Fruit fly (Drosophila melanogaster) whole organism, embryonic: ENCODE measurements around the gene CG13893.

ENCODE experiments used
- CG10267 ChIP-seq: fragments of 200-800 bp; sonication (Bioruptor generic); optimal IDR thresholded peaks from 2 replicates; lab custom pipeline; 2018; ENCODE audit warnings: missing biosample characterization, mild to moderate bottlenecking, missing genetic modification characterization, moderate library complexity
- CG12769 ChIP-seq: fragments of 200-800 bp; sonication (Bioruptor generic); optimal IDR thresholded peaks from 2 replicates; lab custom pipeline; 2019; ENCODE audit warnings: missing biosample characterization, mild to moderate bottlenecking, missing genetic modification characterization, moderate library complexity
- CG13296 ChIP-seq: fragments of 200-800 bp; sonication (Bioruptor generic); optimal IDR thresholded peaks from 3 replicates; lab custom pipeline; 2018; ENCODE audit warnings: missing biosample characterization, mild to moderate bottlenecking, missing genetic modification characterization
- CG14667 ChIP-seq: fragments of 200-800 bp; sonication (Bioruptor generic); IDR thresholded peaks from 2 replicates; pipeline ENCODE4 v1.3.6; 2022; ENCODE audit warnings: missing biosample characterization, missing genetic modification characterization
- CG1603 ChIP-seq: fragments of 200-800 bp; sonication (Bioruptor generic); optimal IDR thresholded peaks from 2 replicates; lab custom pipeline; 2019; ENCODE audit warnings: missing biosample characterization, mild to moderate bottlenecking, missing genetic modification characterization, moderate library complexity
- CG16813 ChIP-seq: fragments of 200-800 bp; sonication (Bioruptor generic); IDR thresholded peaks from 3 replicates; pipeline ENCODE4 v1.3.6; 2022; ENCODE audit warnings: missing biosample characterization, missing genetic modification characterization; ENCODE audit not compliant: partially characterized antibody
- CG17361 ChIP-seq: fragments of 200-800 bp; sonication (Bioruptor generic); IDR thresholded peaks from 3 replicates; pipeline ENCODE4 v1.3.6; 2022; ENCODE audit warnings: missing biosample characterization, missing genetic modification characterization
- CG17568 ChIP-seq: fragments of 200-800 bp; sonication (Bioruptor generic); optimal IDR thresholded peaks from 2 replicates; lab custom pipeline; 2018; ENCODE audit warnings: missing biosample characterization, mild to moderate bottlenecking, missing genetic modification characterization, moderate library complexity
- CG18619 ChIP-seq: fragments of 200-800 bp; sonication (Bioruptor generic); optimal IDR thresholded peaks from 3 replicates; lab custom pipeline; 2017; ENCODE audit warnings: missing biosample characterization, mild to moderate bottlenecking, missing genetic modification characterization
- CG2678 ChIP-seq: fragments of 200-800 bp; sonication (Bioruptor generic); optimal IDR thresholded peaks from 3 replicates; lab custom pipeline; 2019; ENCODE audit warnings: missing biosample characterization, mild to moderate bottlenecking, missing genetic modification characterization, moderate library complexity
- CG3065 ChIP-seq: fragments of 200-800 bp; sonication (Bioruptor generic); optimal IDR thresholded peaks from 2 replicates; lab custom pipeline; 2016; ENCODE audit warnings: missing biosample characterization, missing genetic modification characterization
- CG31388 ChIP-seq: fragments of 200-800 bp; sonication (Bioruptor generic); optimal IDR thresholded peaks from 2 replicates; lab custom pipeline; 2016; ENCODE audit warnings: missing biosample characterization, missing genetic modification characterization
- CG42726 ChIP-seq: fragments of 200-800 bp; sonication (Bioruptor generic); IDR thresholded peaks from 2 replicates; pipeline ENCODE4 v1.3.6; 2022; ENCODE audit warnings: missing biosample characterization, missing genetic modification characterization; ENCODE audit not compliant: partially characterized antibody
- CG5180 ChIP-seq: fragments of 200-800 bp; sonication (Bioruptor generic); optimal IDR thresholded peaks from 3 replicates; lab custom pipeline; 2017; ENCODE audit warnings: missing biosample characterization, missing genetic modification characterization, mild to moderate bottlenecking, moderate library complexity, missing genetic modification reagents
- CG6254 ChIP-seq: fragments of 200-800 bp; sonication (Bioruptor generic); optimal IDR thresholded peaks from 3 replicates; lab custom pipeline; 2017; ENCODE audit warnings: mild to moderate bottlenecking, missing biosample characterization, missing genetic modification reagents, missing genetic modification characterization
- CG7357 ChIP-seq: fragments of 200-800 bp; sonication (Bioruptor generic); IDR thresholded peaks from 3 replicates; pipeline ENCODE4 v1.3.6; 2022; ENCODE audit warnings: missing biosample characterization, missing genetic modification characterization
- CG8388 ChIP-seq: fragments of 200-800 bp; sonication (Bioruptor generic); optimal IDR thresholded peaks from 2 replicates; lab custom pipeline; 2019; ENCODE audit warnings: missing biosample characterization, mild to moderate bottlenecking, missing genetic modification characterization, moderate library complexity
- CG9437 ChIP-seq: fragments of 200-800 bp; sonication (Bioruptor generic); optimal IDR thresholded peaks from 2 replicates; lab custom pipeline; 2018; ENCODE audit warnings: missing biosample characterization, mild to moderate bottlenecking, missing genetic modification characterization
- E2f2 ChIP-seq: fragments of 200-800 bp; sonication (Bioruptor generic); IDR thresholded peaks from 2 replicates; pipeline ENCODE4 v1.3.6; 2022; ENCODE audit warnings: missing biosample characterization, missing genetic modification characterization
- Fer1 ChIP-seq: fragments of 200-800 bp; sonication (Bioruptor generic); optimal IDR thresholded peaks from 2 replicates; lab custom pipeline; 2017; ENCODE audit warnings: missing biosample characterization, mild to moderate bottlenecking, missing genetic modification characterization
- HHEX ChIP-seq: fragments of 200-800 bp; sonication (Bioruptor generic); optimal IDR thresholded peaks from 3 replicates; lab custom pipeline; 2017; ENCODE audit warnings: missing biosample characterization, mild to moderate bottlenecking, missing genetic modification characterization, missing genetic modification reagents
- HmgZ ChIP-seq: fragments of 200-800 bp; sonication (Bioruptor generic); optimal IDR thresholded peaks from 2 replicates; lab custom pipeline; 2018; ENCODE audit warnings: missing biosample characterization, mild to moderate bottlenecking, missing genetic modification characterization
- Ptx1 ChIP-seq: fragments of 200-800 bp; sonication (Bioruptor generic); IDR thresholded peaks from 2 replicates; pipeline ENCODE4 v1.3.6; 2022; ENCODE audit warnings: missing biosample characterization, missing genetic modification characterization
- Rx ChIP-seq: fragments of 200-800 bp; sonication (Bioruptor generic); IDR thresholded peaks from 2 replicates; pipeline ENCODE4 v1.3.6; 2022; ENCODE audit warnings: missing biosample characterization, missing genetic modification characterization
- Xbp1 ChIP-seq: fragments of 200-800 bp; sonication (Bioruptor generic); optimal IDR thresholded peaks from 3 replicates; lab custom pipeline; 2016; ENCODE audit warnings: missing biosample characterization, mild to moderate bottlenecking, missing genetic modification characterization
- al ChIP-seq: fragments of 200-800 bp; sonication (Bioruptor generic); IDR thresholded peaks from 2 replicates; pipeline ENCODE4 v1.3.6; 2022; ENCODE audit warnings: missing biosample characterization, missing genetic modification characterization
- chm ChIP-seq: fragments of 200-800 bp; sonication (Bioruptor generic); IDR thresholded peaks from 2 replicates; pipeline ENCODE4 v1.3.6; 2022; ENCODE audit warnings: missing biosample characterization, missing genetic modification characterization
- dysf ChIP-seq: fragments of 200-800 bp; sonication (Bioruptor generic); IDR thresholded peaks from 3 replicates; pipeline ENCODE4 v1.3.6; 2022; ENCODE audit warnings: missing biosample characterization, missing genetic modification characterization
- fd96Cb ChIP-seq: fragments of 200-800 bp; sonication (Bioruptor generic); optimal IDR thresholded peaks from 2 replicates; lab custom pipeline; 2018; ENCODE audit warnings: missing biosample characterization, mild to moderate bottlenecking, missing genetic modification characterization, moderate library complexity
- gsb ChIP-seq: fragments of 200-800 bp; sonication (Bioruptor generic); IDR thresholded peaks from 2 replicates; pipeline ENCODE4 v1.3.6; 2022; ENCODE audit warnings: missing biosample characterization, missing genetic modification characterization
- hth ChIP-seq: fragments of >200 bp; optimal IDR thresholded peaks from 2 replicates; lab custom pipeline; 2017; ENCODE audit warnings: inconsistent platforms
- lov ChIP-seq, 2 experiments: fragments of 200-800 bp in 1 of 2; fragments of >200 bp in 1 of 2; sonication (Bioruptor generic) in 1 of 2; IDR thresholded peaks in 1 of 2; optimal IDR thresholded peaks in 1 of 2; 2 replicates in 1 of 2; 3 replicates in 1 of 2; pipeline versions ENCODE4 v1.3.6 to Lab custom; 2017 to 2022; ENCODE audit warnings: missing biosample characterization in 1 of 2, missing genetic modification characterization in 1 of 2
- peb ChIP-seq: fragments of 200-800 bp; sonication (Bioruptor generic); IDR thresholded peaks from 2 replicates; pipeline ENCODE4 v1.3.6; 2022; ENCODE audit warnings: missing biosample characterization, missing genetic modification characterization
- pita ChIP-seq: fragments of 200-800 bp; sonication (Bioruptor generic); optimal IDR thresholded peaks from 2 replicates; lab custom pipeline; 2017; ENCODE audit warnings: missing biosample characterization, mild to moderate bottlenecking, missing genetic modification characterization
- row ChIP-seq: fragments of 200-800 bp; sonication (Bioruptor generic); IDR thresholded peaks from 3 replicates; pipeline ENCODE4 v1.3.6; 2022; ENCODE audit warnings: missing biosample characterization, missing genetic modification characterization
- ssp ChIP-seq: fragments of 200-800 bp; sonication (Bioruptor generic); IDR thresholded peaks from 2 replicates; pipeline ENCODE4 v1.3.6; 2022; ENCODE audit warnings: missing biosample characterization, missing genetic modification characterization
- tll ChIP-seq, 2 experiments: fragments of 200-800 bp in 1 of 2; fragments of >200 bp in 1 of 2; sonication (Bioruptor generic) in 1 of 2; optimal IDR thresholded peaks; 2 replicates each; lab custom pipeline; 2017 to 2019; ENCODE audit warnings: missing biosample characterization in 2 of 2, missing genetic modification characterization in 2 of 2, mild to moderate bottlenecking in 1 of 2, moderate library complexity in 1 of 2
- tna ChIP-seq: fragments of 200-800 bp; sonication (Bioruptor generic); IDR thresholded peaks from 2 replicates; pipeline ENCODE4 v1.3.6; 2022; ENCODE audit warnings: missing biosample characterization, missing genetic modification characterization; ENCODE audit not compliant: partially characterized antibody
- twi ChIP-seq: fragments of 200-800 bp; optimal IDR thresholded peaks from 2 replicates; lab custom pipeline; 2019; ENCODE audit warnings: missing biosample characterization, mild to moderate bottlenecking, missing genetic modification characterization, moderate library complexity
- usp ChIP-seq: fragments of >200 bp; optimal IDR thresholded peaks from 2 replicates; lab custom pipeline; 2017; ENCODE audit warnings: missing biosample characterization, missing genetic modification characterization
- vfl ChIP-seq: fragments of 200-800 bp; sonication (Bioruptor generic); optimal IDR thresholded peaks from 2 replicates; lab custom pipeline; 2016; ENCODE audit warnings: missing biosample characterization, missing genetic modification characterization

Gene CG13893

DNA sequence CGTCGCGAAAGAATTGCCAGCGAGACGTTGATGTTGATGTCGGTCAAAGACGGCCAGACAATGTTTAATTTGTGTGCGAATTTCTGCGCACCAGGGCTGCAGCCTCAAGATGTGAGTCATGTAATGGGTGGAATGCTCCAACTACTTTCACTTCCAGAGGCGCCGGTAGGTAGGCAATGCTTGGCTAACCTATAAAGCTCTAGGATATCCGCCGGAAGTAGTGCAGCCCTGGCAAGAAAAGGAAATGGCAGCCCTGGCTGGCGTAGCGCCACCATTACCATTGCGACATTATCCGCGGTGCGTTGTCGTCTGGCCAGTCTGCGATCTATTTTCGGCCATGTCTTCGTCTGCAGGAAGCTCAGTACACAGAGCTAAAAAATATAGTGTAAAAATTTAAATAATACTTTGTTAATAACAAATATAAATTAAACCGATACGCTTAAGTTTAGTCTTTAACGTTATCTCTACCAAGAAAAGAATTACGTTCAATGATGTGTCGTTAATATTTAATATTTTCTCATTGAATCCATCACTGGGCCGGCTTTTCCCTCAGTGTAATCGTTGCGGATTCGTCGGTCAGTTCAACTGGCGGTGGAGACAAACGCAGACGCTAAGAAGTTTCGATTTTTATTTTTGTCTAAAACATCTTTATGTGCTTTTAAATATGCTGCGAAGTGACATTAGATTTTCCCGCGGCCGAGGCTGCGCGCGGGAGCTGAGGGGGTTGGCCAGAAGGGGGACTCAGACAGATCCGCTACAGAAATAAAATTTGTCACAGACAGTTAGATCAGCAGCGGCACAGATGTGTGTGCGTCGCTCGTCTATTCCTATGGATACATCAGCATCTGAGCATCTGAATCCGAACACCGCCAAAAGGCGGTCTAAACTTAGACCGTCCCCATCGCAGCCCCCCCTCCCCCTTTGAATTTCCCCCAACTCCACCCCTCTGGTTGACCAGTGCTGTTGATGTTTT, 8.1 kb upstream of the CG13893 start (continued):
- TF ChIP-seq usp = no peak
- peak; percentile 78 for TF ChIP-seq chm (GFP tag; lab: Robert Waterston, UW)
- no peak for TF ChIP-seq CG3065 (GFP tag; lab: Kevin White, UChicago)
- TF ChIP-seq gsb = peak; percentile 76
- TF ChIP-seq HHEX (GFP tag; lab: Kevin White, UChicago) = peak; percentile 81
- TF ChIP-seq HmgZ = peak; percentile 61
- TF ChIP-seq E2f2 (GFP tag; lab: Robert Waterston, UW) = peak; percentile 54
- TF ChIP-seq CG8388 (GFP tag; lab: Kevin White, UChicago) = peak; percentile 16
- TF ChIP-seq peb (GFP tag; lab: Robert Waterston, UW) = peak; percentile 40; the same call in 1 of the 2 replicates
- peak; percentile 72 for TF ChIP-seq row (GFP tag; lab: Robert Waterston, UW)
- peak; percentile 69 for TF ChIP-seq al (GFP tag; lab: Robert Waterston, UW)
- TF ChIP-seq vfl (GFP tag; lab: Kevin White, UChicago) = peak; percentile 9
- TF ChIP-seq tna (GFP tag; lab: Robert Waterston, UW) = no peak
- TF ChIP-seq Xbp1 (GFP tag; lab: Kevin White, UChicago) = peak; percentile 60
- peak; percentile 35 for TF ChIP-seq CG9437 (GFP tag; lab: Kevin White, UChicago)
- TF ChIP-seq CG42726 (GFP tag; lab: Robert Waterston, UW) = 0 out of 2 replicates have a peak, but pooled peaks have one; percentile 39
- TF ChIP-seq pita = no peak
- no peak for TF ChIP-seq lov (optimal IDR thresholded peaks at IDR 0.05; lab: Kevin White, UChicago)
- peak; percentile 80; the same call in 2 of the 3 replicates for TF ChIP-seq lov (GFP tag; IDR thresholded peaks at IDR 0.05; lab: Robert Waterston, UW)
- peak; percentile 77 for TF ChIP-seq CG1603 (tag; lab: Kevin White, UChicago)
- TF ChIP-seq CG18619 (GFP tag; lab: Kevin White, UChicago) = peak; percentile 71
- TF ChIP-seq hth (lab: Kevin White, UChicago) = no peak
- peak; percentile 60 for TF ChIP-seq CG5180 (GFP tag; lab: Kevin White, UChicago)
- peak; percentile 47; the same call in 1 of the 3 replicates for TF ChIP-seq CG7357 (GFP tag; lab: Robert Waterston, UW)
- TF ChIP-seq CG13296 = peak; percentile 84
- TF ChIP-seq CG12769 (tag; lab: Kevin White, UChicago) = peak; percentile 92
- TF ChIP-seq CG17568 (GFP tag; lab: Kevin White, UChicago) = peak; percentile 54
- peak; percentile 25 for TF ChIP-seq twi
- TF ChIP-seq Ptx1 = peak; percentile 60; the same call in 1 of the 2 replicates
- TF ChIP-seq tll (GFP tag; optimal IDR thresholded peaks at IDR 0.05; lab: Kevin White, UChicago) = no peak
- TF ChIP-seq CG10267 = peak; percentile 32
- TF ChIP-seq CG14667 = peak; percentile 63; the same call in 1 of the 2 replicates
- TF ChIP-seq fd96Cb (tag; lab: Kevin White, UChicago) = peak; percentile 29
- no peak for TF ChIP-seq CG6254 (GFP tag; lab: Kevin White, UChicago)
- peak; percentile 77 for TF ChIP-seq Rx
- peak; percentile 84 for TF ChIP-seq dysf
- peak; percentile 75 for TF ChIP-seq CG2678 (tag; lab: Kevin White, UChicago)
- TF ChIP-seq Fer1 (GFP tag; lab: Kevin White, UChicago) = peak; percentile 74
- peak; percentile 52 for TF ChIP-seq ssp (GFP tag; lab: Robert Waterston, UW)
- no peak for TF ChIP-seq CG16813 (GFP tag; lab: Robert Waterston, UW)
- TF ChIP-seq CG31388 (GFP tag; lab: Kevin White, UChicago) = peak; percentile 0
- TF ChIP-seq CG17361 (GFP tag; lab: Robert Waterston, UW) = peak; percentile 71
